Worm (Caenorhabditis elegans) whole organism, L2 larva: ENCODE measurements around the gene ugt-18.

Experiments
- C34F6.9 ChIP-seq: fragments of 150-350 bp; optimal IDR thresholded peaks from 2 replicates; lab custom pipeline; 2014; ENCODE audit warnings: missing biosample characterization, missing genetic modification characterization
- F13H6.1 ChIP-seq: sonication (generic microtip); optimal IDR thresholded peaks from 2 replicates; lab custom pipeline; 2016; ENCODE audit warnings: missing genetic modification characterization, missing compliant biosample characterization
- R02D3.7 ChIP-seq: fragments of 150-350 bp; optimal IDR thresholded peaks from 2 replicates; lab custom pipeline; 2014; ENCODE audit warnings: missing biosample characterization, missing genetic modification characterization
- ceh-16 ChIP-seq: fragments of 150-350 bp; optimal IDR thresholded peaks from 2 replicates; lab custom pipeline; 2014; ENCODE audit warnings: missing biosample characterization, missing genetic modification characterization
- egl-27 ChIP-seq: sonication (generic microtip); optimal IDR thresholded peaks from 3 replicates; lab custom pipeline; 2017; ENCODE audit warnings: missing biosample characterization, missing genetic modification reagents, missing genetic modification characterization
- lin-39 ChIP-seq: fragments of 150-350 bp; optimal IDR thresholded peaks from 2 replicates; lab custom pipeline; 2014; ENCODE audit warnings: missing biosample characterization, missing genetic modification reagents, missing genetic modification characterization
- lsy-2 ChIP-seq, 2 experiments: fragments of 150-350 bp in 1 of 2; sonication (generic microtip) in 1 of 2; optimal IDR thresholded peaks; 2 replicates each; lab custom pipeline; 2014 to 2017; ENCODE audit warnings: missing biosample characterization in 2 of 2, missing genetic modification characterization in 2 of 2
- nhr-21 ChIP-seq: fragments of 150-350 bp; optimal IDR thresholded peaks from 2 replicates; lab custom pipeline; 2014; ENCODE audit warnings: missing biosample characterization, missing genetic modification characterization
- nhr-237 ChIP-seq: fragments of 150-350 bp; optimal IDR thresholded peaks from 2 replicates; lab custom pipeline; 2014; ENCODE audit warnings: missing biosample characterization, missing genetic modification characterization
- nhr-25 ChIP-seq: fragments of 150-350 bp; sonication (generic microtip); optimal IDR thresholded peaks from 3 replicates; lab custom pipeline; 2014; ENCODE audit warnings: missing biosample characterization, missing genetic modification characterization
- unc-39 ChIP-seq: fragments of 150-350 bp; optimal IDR thresholded peaks from 2 replicates; lab custom pipeline; 2014; ENCODE audit warnings: missing biosample characterization, missing genetic modification characterization

DNA sequence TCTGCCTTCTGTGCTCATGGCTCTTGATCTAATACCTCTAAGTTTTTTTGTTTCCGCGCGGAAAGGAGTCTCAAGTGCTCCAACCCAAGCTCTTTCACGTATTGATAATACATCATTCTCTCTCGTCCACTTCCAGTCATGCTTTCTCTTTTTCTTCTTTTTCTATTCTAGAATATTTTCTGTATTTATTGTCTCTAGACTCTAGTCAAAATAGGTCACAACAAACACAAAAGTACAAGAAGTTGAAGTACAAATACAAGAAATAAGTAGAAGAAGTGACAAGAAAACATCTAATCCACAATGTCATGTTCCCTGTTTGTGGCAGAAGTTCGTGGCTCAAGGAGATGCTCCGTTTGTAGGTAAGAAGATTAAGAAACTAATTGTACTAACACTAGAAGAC lies 46.8 kb upstream of the ugt-18 start, which contains the start of gene ZC455.1:
- no peak for TF ChIP-seq nhr-25 (tag; lab: Kevin White, UChicago)
- TF ChIP-seq unc-39 (tag; lab: Kevin White, UChicago), result no peak
- no peak for TF ChIP-seq nhr-21 (tag; lab: Kevin White, UChicago)
- no peak for TF ChIP-seq R02D3.7
- no peak for TF ChIP-seq lsy-2 (tag; optimal IDR thresholded peaks at IDR 0.05; lab: Kevin White, UChicago)
- no peak for TF ChIP-seq nhr-237 (tag; lab: Kevin White, UChicago)
- TF ChIP-seq ceh-16 (tag; lab: Kevin White, UChicago), result no peak
- TF ChIP-seq lin-39 (tag; lab: Kevin White, UChicago), result no peak
- no peak for TF ChIP-seq F13H6.1 (tag; lab: Kevin White, UChicago)
- TF ChIP-seq C34F6.9 (tag; lab: Kevin White, UChicago), result no peak
- TF ChIP-seq egl-27 (tag; lab: Kevin White, UChicago), result no peak
